Fruit fly (Drosophila melanogaster): ENCODE results near the gene Dnali1.

DNA sequence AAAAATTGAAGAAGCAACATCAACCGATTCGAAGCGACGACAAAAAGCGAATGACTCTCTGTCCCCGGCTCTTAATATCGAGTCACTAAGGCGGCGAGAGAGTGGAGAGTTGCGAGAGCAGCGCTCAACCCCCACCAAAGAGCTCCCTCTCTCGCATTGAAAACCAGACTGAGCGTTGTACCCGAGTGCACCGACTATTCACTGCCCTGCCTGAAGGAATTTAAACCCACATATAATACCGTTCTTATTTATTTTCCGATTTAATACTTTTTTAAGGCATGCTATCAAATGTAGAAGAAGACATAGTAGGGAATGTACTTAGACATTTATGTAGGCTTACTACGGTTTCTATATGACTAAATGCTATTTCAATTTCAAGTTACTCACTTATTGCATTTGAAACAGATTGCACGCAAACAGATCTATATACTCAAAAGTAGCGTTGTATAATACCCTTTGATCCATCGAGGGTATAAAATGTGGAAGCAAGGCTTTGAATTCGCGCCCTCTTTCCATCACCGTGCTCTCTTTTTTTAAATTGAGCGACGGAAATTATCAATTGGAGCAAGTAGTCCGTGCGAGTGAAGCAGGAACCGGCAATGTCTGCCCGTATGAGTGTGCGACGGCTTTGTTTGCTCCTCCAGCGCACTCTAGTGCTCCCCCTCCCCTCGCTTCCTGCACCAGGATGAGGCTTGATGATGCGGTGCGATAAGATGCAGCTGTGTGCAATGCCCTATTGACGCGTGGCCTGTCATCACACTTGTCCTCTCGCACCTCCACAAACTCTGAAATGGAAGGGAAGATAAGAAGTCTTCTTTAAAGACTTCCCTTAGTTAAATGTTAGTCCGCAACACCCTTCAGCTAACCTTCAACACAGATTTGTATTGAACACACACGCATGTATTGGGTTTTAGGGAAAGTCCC, 5.7 kb downstream of the Dnali1 start, which contains the start of gene mthl5:
- TF ChIP-seq Myc (optimal IDR thresholded peaks at IDR 0.05) (no peak), ttk (optimal IDR thresholded peaks at IDR 0.05) (no peak), h (optimal IDR thresholded peaks at IDR 0.05) (no peak)
